Fruit fly (Drosophila melanogaster) whole organism, embryonic: ENCODE data around the gene CG17652.

Experiments used
- Abd-B ChIP-seq: fragments of 200-800 bp; sonication (Bioruptor generic); optimal IDR thresholded peaks from 2 replicates; lab custom pipeline; 2018; ENCODE audit warnings: missing biosample characterization, mild to moderate bottlenecking, missing genetic modification characterization, moderate library complexity
- Aef1 ChIP-seq: fragments of 200-800 bp; sonication (Bioruptor generic); IDR thresholded peaks from 3 replicates; pipeline ENCODE4 v1.3.6; 2022; ENCODE audit warnings: missing biosample characterization, missing genetic modification characterization
- Atf-2 ChIP-seq: fragments of 200-800 bp; sonication (Bioruptor generic); optimal IDR thresholded peaks from 2 replicates; lab custom pipeline; 2016; ENCODE audit warnings: missing biosample characterization, missing genetic modification characterization
- BEAF-32 ChIP-seq: fragments of 200-800 bp; sonication (Bioruptor generic); optimal IDR thresholded peaks from 3 replicates; lab custom pipeline; 2017; ENCODE audit warnings: missing biosample characterization, missing genetic modification characterization, mild to moderate bottlenecking, moderate library complexity, missing genetic modification reagents
- Bgb ChIP-seq: fragments of 200-800 bp; sonication (Bioruptor generic); IDR thresholded peaks from 2 replicates; pipeline ENCODE4 v1.3.6; 2022; ENCODE audit warnings: missing biosample characterization, missing genetic modification characterization; ENCODE audit not compliant: partially characterized antibody
- Bteb2 ChIP-seq: fragments of 200-800 bp; sonication (Bioruptor generic); optimal IDR thresholded peaks from 2 replicates; lab custom pipeline; 2016; ENCODE audit warnings: missing biosample characterization, missing genetic modification characterization
- CG11398 ChIP-seq: fragments of 200-800 bp; sonication (Bioruptor generic); optimal IDR thresholded peaks from 2 replicates; lab custom pipeline; 2016; ENCODE audit warnings: missing biosample characterization, missing genetic modification characterization
- CG12071 ChIP-seq: fragments of 200-800 bp; sonication (Bioruptor generic); optimal IDR thresholded peaks from 3 replicates; lab custom pipeline; 2018; ENCODE audit warnings: missing biosample characterization, mild to moderate bottlenecking, missing genetic modification characterization
- CG12942 ChIP-seq: fragments of 200-800 bp; sonication (Bioruptor generic); optimal IDR thresholded peaks from 3 replicates; lab custom pipeline; 2016; ENCODE audit warnings: missing biosample characterization, missing genetic modification characterization
- CG15073 ChIP-seq: fragments of 200-800 bp; sonication (Bioruptor generic); optimal IDR thresholded peaks from 2 replicates; lab custom pipeline; 2016; ENCODE audit warnings: missing biosample characterization, missing genetic modification characterization
- CG1603 ChIP-seq: fragments of 200-800 bp; sonication (Bioruptor generic); optimal IDR thresholded peaks from 2 replicates; lab custom pipeline; 2019; ENCODE audit warnings: missing biosample characterization, mild to moderate bottlenecking, missing genetic modification characterization, moderate library complexity
- CG18262 ChIP-seq: fragments of 200-800 bp; optimal IDR thresholded peaks from 3 replicates; lab custom pipeline; 2019; ENCODE audit warnings: missing biosample characterization, mild to moderate bottlenecking, missing genetic modification characterization, moderate library complexity
- CG2712 ChIP-seq: fragments of 200-800 bp; optimal IDR thresholded peaks from 3 replicates; lab custom pipeline; 2019; ENCODE audit warnings: missing biosample characterization, mild to moderate bottlenecking, missing genetic modification characterization, moderate library complexity
- CG30431 ChIP-seq: fragments of 200-800 bp; sonication (Bioruptor generic); optimal IDR thresholded peaks from 2 replicates; lab custom pipeline; 2017; ENCODE audit warnings: missing biosample characterization, missing genetic modification characterization
- CG4328 ChIP-seq: fragments of 200-800 bp; sonication (Bioruptor generic); optimal IDR thresholded peaks from 3 replicates; lab custom pipeline; 2017; ENCODE audit warnings: missing biosample characterization, missing genetic modification reagents, missing genetic modification characterization
- CG4820 ChIP-seq: fragments of 200-800 bp; sonication (Bioruptor generic); optimal IDR thresholded peaks from 3 replicates; lab custom pipeline; 2016; ENCODE audit warnings: missing biosample characterization, missing genetic modification characterization
- CG6175 ChIP-seq: fragments of 200-800 bp; sonication (Bioruptor generic); IDR thresholded peaks from 3 replicates; pipeline ENCODE4 v1.3.6; 2022; ENCODE audit warnings: missing biosample characterization, missing genetic modification characterization
- CG6254 ChIP-seq: fragments of 200-800 bp; sonication (Bioruptor generic); optimal IDR thresholded peaks from 3 replicates; lab custom pipeline; 2017; ENCODE audit warnings: mild to moderate bottlenecking, missing biosample characterization, missing genetic modification reagents, missing genetic modification characterization
- CG7745 ChIP-seq: fragments of 200-800 bp; sonication (Bioruptor generic); optimal IDR thresholded peaks from 2 replicates; lab custom pipeline; 2018; ENCODE audit warnings: missing biosample characterization, mild to moderate bottlenecking, missing genetic modification characterization, moderate library complexity
- CG8089 ChIP-seq: fragments of 200-800 bp; sonication (Bioruptor generic); optimal IDR thresholded peaks from 3 replicates; lab custom pipeline; 2016; ENCODE audit warnings: missing biosample characterization, missing genetic modification characterization
- CG8944 ChIP-seq: fragments of 200-800 bp; sonication (Bioruptor generic); optimal IDR thresholded peaks from 3 replicates; lab custom pipeline; 2016; ENCODE audit warnings: missing biosample characterization, missing genetic modification characterization
- CG9609 ChIP-seq: fragments of 200-800 bp; sonication (Bioruptor generic); optimal IDR thresholded peaks from 3 replicates; lab custom pipeline; 2016; ENCODE audit warnings: missing biosample characterization, missing genetic modification characterization
- CG9817 ChIP-seq: fragments of 200-800 bp; sonication (Bioruptor generic); optimal IDR thresholded peaks from 2 replicates; lab custom pipeline; 2018; ENCODE audit warnings: missing biosample characterization, mild to moderate bottlenecking, missing genetic modification characterization, moderate library complexity
- Dad ChIP-seq: fragments of 200-800 bp; sonication (Bioruptor generic); optimal IDR thresholded peaks from 3 replicates; lab custom pipeline; 2016; ENCODE audit warnings: missing biosample characterization, missing genetic modification characterization
- Fer3 ChIP-seq: fragments of 200-800 bp; sonication (Bioruptor generic); optimal IDR thresholded peaks from 2 replicates; lab custom pipeline; 2018; ENCODE audit warnings: missing biosample characterization, mild to moderate bottlenecking, missing genetic modification characterization, moderate library complexity
- Hey ChIP-seq: fragments of 200-800 bp; sonication (Bioruptor generic); optimal IDR thresholded peaks from 3 replicates; lab custom pipeline; 2018; ENCODE audit warnings: missing biosample characterization, mild to moderate bottlenecking, missing genetic modification characterization
- HmgD ChIP-seq: fragments of 200-800 bp; sonication (Bioruptor generic); optimal IDR thresholded peaks from 3 replicates; lab custom pipeline; 2016; ENCODE audit warnings: missing biosample characterization, missing genetic modification characterization
- Lhr ChIP-seq: fragments of 200-800 bp; sonication (Bioruptor generic); optimal IDR thresholded peaks from 3 replicates; lab custom pipeline; 2017; ENCODE audit warnings: mild to moderate bottlenecking, missing biosample characterization, missing genetic modification reagents, missing genetic modification characterization
- NFAT ChIP-seq: fragments of 200-800 bp; sonication (Bioruptor generic); IDR thresholded peaks from 2 replicates; pipeline ENCODE4 v1.3.6; 2022; ENCODE audit warnings: missing biosample characterization, missing genetic modification characterization
- Oli ChIP-seq: fragments of 200-800 bp; sonication (Bioruptor generic); optimal IDR thresholded peaks from 2 replicates; lab custom pipeline; 2018; ENCODE audit warnings: missing biosample characterization, mild to moderate bottlenecking, missing genetic modification characterization, moderate library complexity
- Six4 ChIP-seq: fragments of 200-800 bp; sonication (Bioruptor generic); optimal IDR thresholded peaks from 2 replicates; lab custom pipeline; 2016; ENCODE audit warnings: missing biosample characterization, missing genetic modification characterization
- Stat92E ChIP-seq, 3 experiments: fragments of >200 bp in 2 of 3; fragments of 200-800 bp in 1 of 3; sonication (Bioruptor generic) in 1 of 3; optimal IDR thresholded peaks; 2 replicates each; lab custom pipeline; 2017 to 2019; ENCODE audit warnings: missing biosample characterization in 3 of 3, missing genetic modification characterization in 3 of 3, mild to moderate bottlenecking in 1 of 3, moderate library complexity in 1 of 3
- TFAM ChIP-seq: fragments of 200-800 bp; sonication (Bioruptor generic); optimal IDR thresholded peaks from 2 replicates; lab custom pipeline; 2017; ENCODE audit warnings: missing biosample characterization, missing genetic modification characterization, inconsistent platforms
- amos ChIP-seq: fragments of 200-800 bp; sonication (Bioruptor generic); IDR thresholded peaks from 2 replicates; pipeline ENCODE4 v1.3.6; 2022; ENCODE audit warnings: missing biosample characterization, missing genetic modification characterization; ENCODE audit not compliant: partially characterized antibody
- ara ChIP-seq: fragments of 200-800 bp; sonication (Bioruptor generic); IDR thresholded peaks from 2 replicates; pipeline ENCODE4 v1.3.6; 2022; ENCODE audit warnings: missing biosample characterization, missing genetic modification characterization
- btn ChIP-seq: fragments of 200-800 bp; sonication (Bioruptor generic); optimal IDR thresholded peaks from 2 replicates; lab custom pipeline; 2016; ENCODE audit warnings: missing biosample characterization, missing genetic modification characterization
- dmrt11E ChIP-seq: fragments of 200-800 bp; sonication (Bioruptor generic); optimal IDR thresholded peaks from 3 replicates; lab custom pipeline; 2018; ENCODE audit warnings: missing biosample characterization, mild to moderate bottlenecking, missing genetic modification characterization, moderate library complexity
- dpn ChIP-seq, 2 experiments: fragments of 200-800 bp; sonication (Bioruptor generic); optimal IDR thresholded peaks; 3 replicates each; lab custom pipeline; 2016; ENCODE audit warnings: missing biosample characterization in 2 of 2, missing genetic modification characterization in 2 of 2
- fu2 ChIP-seq: fragments of 200-800 bp; sonication (Bioruptor generic); optimal IDR thresholded peaks from 2 replicates; lab custom pipeline; 2016; ENCODE audit warnings: missing biosample characterization, missing genetic modification characterization
- gem ChIP-seq: fragments of 200-800 bp; sonication (Bioruptor generic); optimal IDR thresholded peaks from 2 replicates; lab custom pipeline; 2019; ENCODE audit warnings: missing biosample characterization, mild to moderate bottlenecking, missing genetic modification characterization, moderate library complexity
- gfzf ChIP-seq: fragments of 200-800 bp; sonication (Bioruptor generic); optimal IDR thresholded peaks from 2 replicates; lab custom pipeline; 2016; ENCODE audit warnings: missing biosample characterization, mild to moderate bottlenecking, missing genetic modification characterization, moderate library complexity
- hbn ChIP-seq: fragments of 200-800 bp; sonication (Bioruptor generic); IDR thresholded peaks from 2 replicates; pipeline ENCODE4 v1.3.6; 2022; ENCODE audit warnings: missing biosample characterization, missing genetic modification characterization; ENCODE audit not compliant: partially characterized antibody
- ind ChIP-seq: fragments of 200-800 bp; sonication (Bioruptor generic); optimal IDR thresholded peaks from 3 replicates; lab custom pipeline; 2016; ENCODE audit warnings: missing biosample characterization, missing genetic modification characterization
- lola ChIP-seq, 3 experiments: fragments of >200 bp in 2 of 3; fragments of 200-800 bp in 1 of 3; sonication (Bioruptor generic) in 1 of 3; optimal IDR thresholded peaks; 2 replicates each; lab custom pipeline; 2017 to 2019; ENCODE audit warnings: missing biosample characterization in 3 of 3, missing genetic modification characterization in 3 of 3, mild to moderate bottlenecking in 1 of 3, moderate library complexity in 1 of 3
- luna ChIP-seq: fragments of 200-800 bp; sonication (Bioruptor generic); optimal IDR thresholded peaks from 2 replicates; lab custom pipeline; 2016; ENCODE audit warnings: missing biosample characterization, missing genetic modification characterization
- onecut ChIP-seq: fragments of 200-800 bp; sonication (Bioruptor generic); IDR thresholded peaks from 2 replicates; pipeline ENCODE4 v1.3.6; 2022; ENCODE audit warnings: missing biosample characterization, missing genetic modification characterization
- peb ChIP-seq: fragments of 200-800 bp; sonication (Bioruptor generic); IDR thresholded peaks from 2 replicates; pipeline ENCODE4 v1.3.6; 2022; ENCODE audit warnings: missing biosample characterization, missing genetic modification characterization
- sna ChIP-seq: fragments of 200-800 bp; sonication (Bioruptor generic); IDR thresholded peaks from 2 replicates; pipeline ENCODE4 v1.3.6; 2022; ENCODE audit warnings: missing biosample characterization, missing genetic modification characterization; ENCODE audit not compliant: partially characterized antibody
- tin ChIP-seq: fragments of 200-800 bp; sonication (Bioruptor generic); optimal IDR thresholded peaks from 3 replicates; lab custom pipeline; 2016; ENCODE audit warnings: missing biosample characterization, missing genetic modification characterization
- tio ChIP-seq: fragments of 200-800 bp; sonication (Bioruptor generic); optimal IDR thresholded peaks from 2 replicates; lab custom pipeline; 2017; ENCODE audit warnings: missing biosample characterization, missing genetic modification characterization, inconsistent platforms
- vfl ChIP-seq: fragments of 200-800 bp; sonication (Bioruptor generic); optimal IDR thresholded peaks from 2 replicates; lab custom pipeline; 2016; ENCODE audit warnings: missing biosample characterization, missing genetic modification characterization

The CG17652 gene

dm6 chr2L:1704746-1705145 is 27.4 kb downstream of the CG17652 start, which contains the start of gene cpb (continued):
- TF ChIP-seq HmgD (GFP tag; lab: Kevin White, UChicago) (no peak), CG2712 (tag; lab: Kevin White, UChicago) (peak; percentile 34), gfzf (GFP tag; lab: Kevin White, UChicago) (peak; percentile 30), dmrt11E (tag; lab: Kevin White, UChicago) (no peak), NFAT (GFP tag; lab: Robert Waterston, UW) (no peak), onecut (GFP tag; lab: Robert Waterston, UW) (no peak), CG9817 (tag; lab: Kevin White, UChicago) (no peak), TFAM (GFP tag; lab: Kevin White, UChicago) (no peak), CG6254 (no peak), Oli (tag; lab: Kevin White, UChicago) (no peak), luna (no peak), btn (no peak), Aef1 (GFP tag; lab: Robert Waterston, UW) (no peak), CG9609 (no peak), CG30431 (GFP tag; lab: Kevin White, UChicago) (no peak), CG7745 (tag; lab: Kevin White, UChicago) (no peak), Fer3 (no peak), CG15073 (GFP tag; lab: Kevin White, UChicago) (no peak), CG8089 (no peak), CG4820 (no peak), CG12942 (GFP tag; lab: Kevin White, UChicago) (no peak), CG8944 (GFP tag; lab: Kevin White, UChicago) (no peak), Hey (tag; lab: Kevin White, UChicago) (no peak), BEAF-32 (GFP tag; lab: Kevin White, UChicago) (peak; percentile 82), Lhr (GFP tag; lab: Kevin White, UChicago) (no peak), lola (GFP tag; optimal IDR thresholded peaks at IDR 0.05; lab: Kevin White, UChicago) (no peak), dpn (GFP tag; optimal IDR thresholded peaks at IDR 0.05; lab: Kevin White, UChicago) (no peak), fu2 (GFP tag; lab: Kevin White, UChicago) (no peak), ara (GFP tag; lab: Robert Waterston, UW) (no peak), gem (tag; lab: Kevin White, UChicago) (no peak), ind (GFP tag; lab: Kevin White, UChicago) (no peak), tio (GFP tag; lab: Kevin White, UChicago) (no peak), CG6175 (GFP tag; lab: Robert Waterston, UW) (no peak), hbn (peak; percentile 86), CG1603 (tag; lab: Kevin White, UChicago) (peak; percentile 21), Dad (no peak), Abd-B (GFP tag; lab: Kevin White, UChicago) (no peak), vfl (GFP tag; lab: Kevin White, UChicago) (no peak), Bteb2 (GFP tag; lab: Kevin White, UChicago) (no peak), CG4328 (no peak), tin (GFP tag; lab: Kevin White, UChicago) (no peak), CG12071 (GFP tag; lab: Kevin White, UChicago) (no peak), Atf-2 (no peak), Six4 (no peak), Stat92E (GFP tag; optimal IDR thresholded peaks at IDR 0.05; lab: Kevin White, UChicago) (no peak), Bgb (peak; percentile 93), CG18262 (tag; lab: Kevin White, UChicago) (no peak), sna (peak; percentile 68; the same call in 1 of the 2 replicates), peb (no peak), CG11398 (no peak), amos (GFP tag; lab: Robert Waterston, UW) (peak; percentile 93; the same call in 1 of the 2 replicates)
